Worm (Caenorhabditis elegans) whole organism, L4 larva: ENCODE measurements around the gene kin-18.

Experiments used
- F10B5.3 ChIP-seq: sonication (generic microtip); optimal IDR thresholded peaks from 2 replicates; lab custom pipeline; 2016; ENCODE audit warnings: mild to moderate bottlenecking, missing genetic modification characterization, missing compliant biosample characterization
- F26F4.8 ChIP-seq: fragments of 200-800 bp; sonication (Bioruptor generic); conservative IDR thresholded peaks from 2 replicates; pipeline ENCODE4 v1.3.6; 2022; ENCODE audit warnings: missing genetic modification characterization, missing compliant biosample characterization
- F44E2.7 ChIP-seq: fragments of 200-800 bp; sonication (Bioruptor generic); IDR thresholded peaks from 2 replicates; pipeline ENCODE4 v2.1.2; 2022; ENCODE audit warnings: missing genetic modification characterization, missing compliant biosample characterization
- T20F7.1 ChIP-seq: fragments of 200-800 bp; sonication (Bioruptor generic); optimal IDR thresholded peaks from 2 replicates; lab custom pipeline; 2018; ENCODE audit warnings: mild to moderate bottlenecking, missing genetic modification characterization, missing compliant biosample characterization
- ZK546.5 ChIP-seq, 2 experiments: sonication (generic microtip); optimal IDR thresholded peaks; 2 replicates each; lab custom pipeline; 2017; ENCODE audit warnings: missing biosample characterization in 2 of 2, missing genetic modification characterization in 2 of 2
- aha-1 ChIP-seq: fragments of 150-350 bp; peaks from one replicate; lab custom pipeline; 2014; ENCODE audit warnings: missing biosample characterization, missing genetic modification characterization
- attf-4 ChIP-seq: sonication (generic microtip); optimal IDR thresholded peaks from 3 replicates; lab custom pipeline; 2017; ENCODE audit warnings: missing biosample characterization, missing genetic modification characterization
- ceh-20 ChIP-seq: fragments of 200-800 bp; sonication (Bioruptor generic); IDR thresholded peaks from 2 replicates; pipeline ENCODE4 v1.3.6; 2022; ENCODE audit warnings: missing genetic modification reagents, missing genetic modification characterization, missing compliant biosample characterization
- ceh-32 ChIP-seq: sonication (generic microtip); optimal IDR thresholded peaks from 2 replicates; lab custom pipeline; 2016; ENCODE audit warnings: mild to moderate bottlenecking, missing genetic modification characterization, missing compliant biosample characterization; ENCODE audit not compliant: poor library complexity
- ceh-82 ChIP-seq: sonication (generic microtip); optimal IDR thresholded peaks from 2 replicates; lab custom pipeline; 2017; ENCODE audit warnings: missing biosample characterization, missing genetic modification characterization
- ctbp-1 ChIP-seq: fragments of 200-800 bp; sonication (Bioruptor generic); IDR thresholded peaks from 2 replicates; pipeline ENCODE4 v1.3.6; 2022; ENCODE audit warnings: missing genetic modification reagents, missing genetic modification characterization, missing compliant biosample characterization
- daf-12 ChIP-seq: fragments of 150-350 bp; optimal IDR thresholded peaks from 2 replicates; lab custom pipeline; 2014; ENCODE audit warnings: missing biosample characterization, missing genetic modification reagents, missing genetic modification characterization
- daf-16 ChIP-seq, 3 experiments: sonication (generic microtip); optimal IDR thresholded peaks; 2 replicates each; lab custom pipeline; 2016 to 2017; ENCODE audit warnings: missing genetic modification characterization in 3 of 3, missing genetic modification reagents in 3 of 3, mild to moderate bottlenecking in 2 of 3, missing compliant biosample characterization in 2 of 3, missing biosample characterization in 1 of 3, moderate library complexity in 1 of 3
- daf-8 ChIP-seq: fragments of 200-800 bp; sonication (Bioruptor generic); IDR thresholded peaks from 2 replicates; pipeline ENCODE4 v1.3.6; 2022; ENCODE audit warnings: missing genetic modification characterization, missing compliant biosample characterization
- dmd-8 ChIP-seq: fragments of 200-800 bp; sonication (Bioruptor generic); IDR thresholded peaks from 2 replicates; pipeline ENCODE4 v1.3.6; 2022; ENCODE audit warnings: missing genetic modification characterization, missing compliant biosample characterization
- dmd-9 ChIP-seq: fragments of 200-800 bp; sonication (Bioruptor generic); IDR thresholded peaks from 2 replicates; pipeline ENCODE4 v1.3.6; 2022; ENCODE audit warnings: missing genetic modification reagents, missing genetic modification characterization, missing compliant biosample characterization
- duxl-1 ChIP-seq: sonication (generic microtip); optimal IDR thresholded peaks from 2 replicates; lab custom pipeline; 2016; ENCODE audit warnings: mild to moderate bottlenecking, missing genetic modification characterization, moderate library complexity, missing compliant biosample characterization; ENCODE audit not compliant: poor library complexity
- dve-1 ChIP-seq: sonication (generic microtip); optimal IDR thresholded peaks from 2 replicates; lab custom pipeline; 2017; ENCODE audit warnings: antibody characterized with exemption, mild to moderate bottlenecking, missing genetic modification characterization, missing compliant biosample characterization; ENCODE audit not compliant: insufficient read depth
- egl-27 ChIP-seq: sonication (generic microtip); optimal IDR thresholded peaks from 3 replicates; lab custom pipeline; 2017; ENCODE audit warnings: missing biosample characterization, missing genetic modification reagents, missing genetic modification characterization
- fos-1 ChIP-seq: fragments of 150-350 bp; optimal IDR thresholded peaks from 2 replicates; lab custom pipeline; 2014; ENCODE audit warnings: missing biosample characterization, missing genetic modification characterization
- gei-8 ChIP-seq: fragments of 200-800 bp; sonication (Bioruptor generic); optimal IDR thresholded peaks from 2 replicates; lab custom pipeline; 2018; ENCODE audit warnings: mild to moderate bottlenecking, missing genetic modification characterization, missing compliant biosample characterization
- lim-7 ChIP-seq: fragments of 200-800 bp; sonication (Bioruptor generic); IDR thresholded peaks from 2 replicates; pipeline ENCODE4 v1.3.6; 2022; ENCODE audit warnings: missing genetic modification characterization, missing compliant biosample characterization
- lin-1 ChIP-seq: fragments of 200-800 bp; sonication (Bioruptor generic); IDR thresholded peaks from 2 replicates; pipeline ENCODE4 v1.3.6; 2022; ENCODE audit warnings: missing genetic modification reagents, missing genetic modification characterization, missing compliant biosample characterization
- lin-13 ChIP-seq: fragments of 150-350 bp; optimal IDR thresholded peaks from 2 replicates; lab custom pipeline; 2014; ENCODE audit warnings: missing biosample characterization, missing genetic modification reagents, missing genetic modification characterization
- lin-29 ChIP-seq: fragments of 200-800 bp; sonication (Bioruptor generic); IDR thresholded peaks from 2 replicates; pipeline ENCODE4 v1.3.6; 2022; ENCODE audit warnings: missing genetic modification reagents, missing genetic modification characterization, missing compliant biosample characterization
- lin-38 ChIP-seq: fragments of 200-800 bp; sonication (Bioruptor generic); IDR thresholded peaks from 2 replicates; pipeline ENCODE4 v1.3.6; 2022; ENCODE audit warnings: missing genetic modification reagents, missing genetic modification characterization, missing compliant biosample characterization
- lsy-2 ChIP-seq, 2 experiments: fragments of 150-350 bp in 1 of 2; sonication (generic microtip) in 1 of 2; optimal IDR thresholded peaks; 2 replicates each; lab custom pipeline; 2014 to 2017; ENCODE audit warnings: missing biosample characterization in 2 of 2, missing genetic modification characterization in 2 of 2
- madf-5 ChIP-seq, 2 experiments: fragments of 200-800 bp; sonication (Bioruptor generic); IDR thresholded peaks; 2 replicates each; pipeline ENCODE4 v1.3.6; 2022; ENCODE audit warnings: missing compliant biosample characterization in 2 of 2, missing genetic modification characterization in 2 of 2
- mes-2 ChIP-seq: sonication (generic microtip); optimal IDR thresholded peaks from 2 replicates; lab custom pipeline; 2016; ENCODE audit warnings: missing genotype, mild to moderate bottlenecking, missing genetic modification characterization, missing compliant biosample characterization; ENCODE audit not compliant: poor library complexity, severe bottlenecking
- mxl-3 ChIP-seq: fragments of 200-800 bp; sonication (Bioruptor generic); optimal IDR thresholded peaks from 2 replicates; lab custom pipeline; 2018; ENCODE audit warnings: mild to moderate bottlenecking, missing genetic modification characterization, missing compliant biosample characterization
- nhr-11 ChIP-seq: fragments of 150-350 bp; optimal IDR thresholded peaks from 2 replicates; lab custom pipeline; 2014; ENCODE audit warnings: missing biosample characterization, missing genetic modification characterization
- nhr-25 ChIP-seq: sonication (generic microtip); optimal IDR thresholded peaks from 2 replicates; lab custom pipeline; 2017; ENCODE audit warnings: missing genetic modification characterization, mild to moderate bottlenecking, missing compliant biosample characterization, antibody characterized with exemption, moderate library complexity, borderline replicate concordance; ENCODE audit not compliant: insufficient read depth
- nhr-28 ChIP-seq: fragments of 150-350 bp; optimal IDR thresholded peaks from 2 replicates; lab custom pipeline; 2014; ENCODE audit warnings: missing biosample characterization, missing genetic modification characterization
- nhr-42 ChIP-seq: fragments of 200-800 bp; sonication (Bioruptor generic); IDR thresholded peaks from 2 replicates; pipeline ENCODE4 v1.3.6; 2022; ENCODE audit warnings: missing genetic modification characterization, missing compliant biosample characterization
- nhr-6 ChIP-seq: fragments of 150-350 bp; optimal IDR thresholded peaks from 2 replicates; lab custom pipeline; 2014; ENCODE audit warnings: missing biosample characterization, missing genetic modification characterization
- nhr-77 ChIP-seq: fragments of 150-350 bp; optimal IDR thresholded peaks from 2 replicates; lab custom pipeline; 2014; ENCODE audit warnings: missing biosample characterization, missing genetic modification characterization
- php-3 ChIP-seq: fragments of 200-800 bp; sonication (Bioruptor generic); IDR thresholded peaks from 2 replicates; pipeline ENCODE4 v1.3.6; 2022; ENCODE audit warnings: missing genetic modification reagents, missing genetic modification characterization, missing compliant biosample characterization
- pqm-1 ChIP-seq: sonication (generic microtip); optimal IDR thresholded peaks from 2 replicates; lab custom pipeline; 2017; ENCODE audit warnings: missing biosample characterization, missing genetic modification characterization
- rbr-2 ChIP-seq: sonication (generic microtip); optimal IDR thresholded peaks from 2 replicates; lab custom pipeline; 2016; ENCODE audit warnings: missing genotype, missing genetic modification characterization, missing compliant biosample characterization
- saeg-2 ChIP-seq: fragments of 200-800 bp; sonication (Bioruptor generic); IDR thresholded peaks from 2 replicates; pipeline ENCODE4 v1.3.6; 2022; ENCODE audit warnings: missing genetic modification reagents, missing genetic modification characterization, missing compliant biosample characterization
- unc-39 ChIP-seq: sonication (generic microtip); optimal IDR thresholded peaks from 2 replicates; lab custom pipeline; 2017; ENCODE audit warnings: missing biosample characterization, missing genetic modification characterization
- unc-62 ChIP-seq, 3 experiments: fragments of 150-350 bp in 1 of 3; sonication (generic microtip); optimal IDR thresholded peaks in 2 of 3; peaks in 1 of 3; 1 replicate in 1 of 3; 2 replicates in 2 of 3; lab custom pipeline; 2014 to 2017; ENCODE audit warnings: missing biosample characterization in 3 of 3, missing genetic modification characterization in 3 of 3, missing genetic modification reagents in 3 of 3, missing genotype in 1 of 3
- vab-7 ChIP-seq: fragments of 200-800 bp; sonication (Bioruptor generic); IDR thresholded peaks from 2 replicates; pipeline ENCODE4 v1.3.6; 2022; ENCODE audit warnings: missing genetic modification reagents, missing genetic modification characterization, missing compliant biosample characterization
- zag-1 ChIP-seq: fragments of 150-350 bp; optimal IDR thresholded peaks from 2 replicates; lab custom pipeline; 2014; ENCODE audit warnings: missing biosample characterization, missing genetic modification characterization
- zfp-2 ChIP-seq: sonication (generic microtip); optimal IDR thresholded peaks from 2 replicates; lab custom pipeline; 2016; ENCODE audit warnings: mild to moderate bottlenecking, missing genetic modification characterization, missing compliant biosample characterization
- zip-2 ChIP-seq: fragments of 150-350 bp; optimal IDR thresholded peaks from 2 replicates; lab custom pipeline; 2014; ENCODE audit warnings: missing biosample characterization, missing genetic modification characterization
- ztf-11 ChIP-seq: fragments of 150-350 bp; optimal IDR thresholded peaks from 2 replicates; lab custom pipeline; 2014; ENCODE audit warnings: missing biosample characterization, missing genetic modification characterization
- ztf-7 ChIP-seq: fragments of 150-350 bp; optimal IDR thresholded peaks from 2 replicates; lab custom pipeline; 2014; ENCODE audit warnings: missing biosample characterization, missing genetic modification characterization

The kin-18 gene

ce11 chrIII:6148684-6149083 lies 30.3 kb downstream of the kin-18 start:
- TF ChIP-seq gei-8 (no peak), dve-1 (tag; lab: Kevin White, UChicago) (no peak), mxl-3 (GFP tag; lab: Kevin White, UChicago) (no peak), ceh-82 (tag; lab: Kevin White, UChicago) (no peak), vab-7 (GFP tag; lab: Robert Waterston, UW) (no peak), daf-16 (GFP tag; optimal IDR thresholded peaks at IDR 0.05; lab: Kevin White, UChicago) (no peak), daf-16 (tag; optimal IDR thresholded peaks at IDR 0.05; lab: Kevin White, UChicago) (peak; percentile 41)
- TF ChIP-seq, all 104 proteins: peak for 1

ce11 chrIII:6149467-6150072 lies 31.1 kb downstream of the kin-18 start, which contains the start of the genes wht-7 and Y42G9A.1:
TSS of gene wht-7 (minus strand) at chrIII:6149597.
TSS of gene Y42G9A.1 (plus strand) at chrIII:6149961.
- no peak for TF ChIP-seq dmd-8 (GFP tag; lab: Robert Waterston, UW)
- TF ChIP-seq duxl-1 = no peak
- no peak for TF ChIP-seq rbr-2
- no peak for TF ChIP-seq ceh-82 (tag; lab: Kevin White, UChicago)
- no peak for TF ChIP-seq zfp-2 (tag; lab: Kevin White, UChicago)
- no peak for TF ChIP-seq nhr-6
- no peak for TF ChIP-seq daf-16 (GFP tag; optimal IDR thresholded peaks at IDR 0.05; lab: Kevin White, UChicago)
- peak; percentile 92 for TF ChIP-seq daf-16 (tag; optimal IDR thresholded peaks at IDR 0.05; lab: Kevin White, UChicago)
- TF ChIP-seq attf-4 (tag; lab: Kevin White, UChicago) = no peak
- TF ChIP-seq zag-1 (tag; lab: Kevin White, UChicago) = no peak
- no peak for TF ChIP-seq daf-12 (tag; lab: Kevin White, UChicago)
- no peak for TF ChIP-seq F26F4.8
- TF ChIP-seq vab-7 (GFP tag; lab: Robert Waterston, UW) = no peak
- TF ChIP-seq ztf-11 (tag; lab: Kevin White, UChicago) = no peak
- TF ChIP-seq T20F7.1 (GFP tag; lab: Kevin White, UChicago) = no peak
- TF ChIP-seq nhr-25 (tag; lab: Kevin White, UChicago) = no peak
- no peak for TF ChIP-seq nhr-77 (tag; lab: Kevin White, UChicago)
- peak; percentile 32; the same call in 1 of the 2 replicates for TF ChIP-seq lin-1 (GFP tag; lab: Robert Waterston, UW)
- TF ChIP-seq lin-13 (GFP tag; lab: Kevin White, UChicago) = no peak
- no peak for TF ChIP-seq ceh-20
- 0 out of 2 replicates have a peak, but pooled peaks have one; percentile 23 for TF ChIP-seq saeg-2 (GFP tag; lab: Robert Waterston, UW)
- 0 out of 2 replicates have a peak, but pooled peaks have one; percentile 46 for TF ChIP-seq php-3
- peak; percentile 26 for TF ChIP-seq pqm-1
- TF ChIP-seq nhr-42 (GFP tag; lab: Robert Waterston, UW) = no peak
- TF ChIP-seq unc-39 (tag; lab: Kevin White, UChicago) = no peak
- no peak for TF ChIP-seq mes-2 (tag; lab: Kevin White, UChicago)
- TF ChIP-seq ceh-32 (tag; lab: Kevin White, UChicago) = no peak
- no peak for TF ChIP-seq egl-27 (tag; lab: Kevin White, UChicago)
- TF ChIP-seq zip-2 (tag; lab: Kevin White, UChicago) = no peak
- no peak for TF ChIP-seq lin-38 (GFP tag; lab: Robert Waterston, UW)
- no peak for TF ChIP-seq nhr-11 (tag; lab: Kevin White, UChicago)
- TF ChIP-seq fos-1 (tag; lab: Kevin White, UChicago) = no peak
- TF ChIP-seq lsy-2 (tag; optimal IDR thresholded peaks at IDR 0.05; lab: Kevin White, UChicago) = peak in 1 of 2 experiments; percentile 5
- no peak for TF ChIP-seq dmd-9
- TF ChIP-seq daf-8 = no peak
- no peak for TF ChIP-seq madf-5 (GFP tag; IDR thresholded peaks at IDR 0.05; lab: Robert Waterston, UW)
- no peak for TF ChIP-seq ZK546.5 (tag; optimal IDR thresholded peaks at IDR 0.05; lab: Kevin White, UChicago)
- no peak for TF ChIP-seq lim-7 (GFP tag; lab: Robert Waterston, UW)
- no peak for TF ChIP-seq ztf-7
- TF ChIP-seq aha-1 (tag; lab: Kevin White, UChicago) = no peak
- TF ChIP-seq F44E2.7 = no peak
- no peak for TF ChIP-seq lin-29 (GFP tag; lab: Robert Waterston, UW)
- no peak for TF ChIP-seq unc-62 (GFP tag; optimal IDR thresholded peaks at IDR 0.05 in 1 of 2; lab: Kevin White, UChicago)
- TF ChIP-seq unc-62 (tag; optimal IDR thresholded peaks at IDR 0.05; lab: Kevin White, UChicago) = no peak
- no peak for TF ChIP-seq F10B5.3 (tag; lab: Kevin White, UChicago)
- TF ChIP-seq nhr-28 (tag; lab: Kevin White, UChicago) = peak; percentile 24
- TF ChIP-seq ctbp-1 = no peak
